Worm (Caenorhabditis elegans) whole organism, L3 larva: Measurements from ENCODE around the gene T06E8.2.

ENCODE experiments used
- R02D3.7 ChIP-seq: fragments of 150-350 bp; optimal IDR thresholded peaks from 2 replicates; lab custom pipeline; 2014; ENCODE audit warnings: missing biosample characterization, missing genetic modification characterization
- ZK546.5 ChIP-seq: sonication (generic microtip); optimal IDR thresholded peaks from 2 replicates; lab custom pipeline; 2017; ENCODE audit warnings: missing biosample characterization, missing genetic modification characterization
- aly-2 ChIP-seq: fragments of 150-350 bp; optimal IDR thresholded peaks from 2 replicates; lab custom pipeline; 2014; ENCODE audit warnings: missing biosample characterization, missing genetic modification characterization
- ama-1 ChIP-seq: fragments of 150-350 bp; optimal IDR thresholded peaks from 2 replicates; lab custom pipeline; 2018
- ceh-16 ChIP-seq: sonication (generic microtip); optimal IDR thresholded peaks from 2 replicates; lab custom pipeline; 2017; ENCODE audit warnings: missing biosample characterization, missing genetic modification characterization
- ceh-28 ChIP-seq: fragments of 150-350 bp; optimal IDR thresholded peaks from 2 replicates; lab custom pipeline; 2014; ENCODE audit warnings: missing biosample characterization, missing genetic modification reagents, missing genetic modification characterization
- ceh-82 ChIP-seq: fragments of 150-350 bp; optimal IDR thresholded peaks from 2 replicates; lab custom pipeline; 2014; ENCODE audit warnings: missing biosample characterization, missing genetic modification characterization
- ceh-9 ChIP-seq: sonication (generic microtip); optimal IDR thresholded peaks from 2 replicates; lab custom pipeline; 2018; ENCODE audit warnings: missing biosample characterization, missing genetic modification characterization
- daf-12 ChIP-seq: fragments of 150-350 bp; optimal IDR thresholded peaks from 2 replicates; lab custom pipeline; 2014; ENCODE audit warnings: missing biosample characterization, missing genetic modification reagents, missing genetic modification characterization
- egl-27 ChIP-seq: sonication (generic microtip); optimal IDR thresholded peaks from 4 replicates; lab custom pipeline; 2017; ENCODE audit warnings: missing biosample characterization, missing genetic modification reagents, missing genetic modification characterization
- egl-5 ChIP-seq: fragments of 150-350 bp; optimal IDR thresholded peaks from 2 replicates; lab custom pipeline; 2017; ENCODE audit warnings: missing biosample characterization, missing genetic modification reagents, missing genetic modification characterization, inconsistent platforms
- elt-1 ChIP-seq: fragments of 150-350 bp; optimal IDR thresholded peaks from 2 replicates; lab custom pipeline; 2014; ENCODE audit warnings: missing biosample characterization, missing genetic modification characterization
- elt-2 ChIP-seq: sonication (generic microtip); optimal IDR thresholded peaks from 2 replicates; lab custom pipeline; 2016; ENCODE audit warnings: missing genetic modification reagents, mild to moderate bottlenecking, missing genetic modification characterization, missing compliant biosample characterization
- elt-3 ChIP-seq, 3 experiments: fragments of 150-350 bp in 1 of 3; sonication (generic microtip) in 2 of 3; optimal IDR thresholded peaks; 2 replicates in 2 of 3; 4 replicates in 1 of 3; lab custom pipeline; 2014 to 2017; ENCODE audit warnings: missing biosample characterization in 3 of 3, missing genetic modification characterization in 3 of 3
- eor-1 ChIP-seq, 2 experiments: fragments of 150-350 bp; optimal IDR thresholded peaks; 2 replicates each; lab custom pipeline; 2014 to 2018; ENCODE audit warnings: missing biosample characterization in 2 of 2, missing genetic modification characterization in 2 of 2
- fkh-10 ChIP-seq: sonication (generic microtip); optimal IDR thresholded peaks from 2 replicates; lab custom pipeline; 2017; ENCODE audit warnings: missing biosample characterization, missing genetic modification reagents, missing genetic modification characterization
- fkh-2 ChIP-seq: fragments of 150-350 bp; optimal IDR thresholded peaks from 2 replicates; lab custom pipeline; 2014; ENCODE audit warnings: missing biosample characterization, missing genetic modification reagents, missing genetic modification characterization
- fos-1 ChIP-seq: fragments of 150-350 bp; optimal IDR thresholded peaks from 2 replicates; lab custom pipeline; 2014; ENCODE audit warnings: missing biosample characterization, missing genetic modification characterization
- hmg-11 ChIP-seq: sonication (generic microtip); optimal IDR thresholded peaks from 2 replicates; lab custom pipeline; 2016; ENCODE audit warnings: missing genetic modification characterization, missing compliant biosample characterization
- jun-1 ChIP-seq: fragments of 150-350 bp; optimal IDR thresholded peaks from 2 replicates; lab custom pipeline; 2014; ENCODE audit warnings: missing biosample characterization, missing genetic modification reagents, missing genetic modification characterization
- lin-15B ChIP-seq: fragments of 150-350 bp; optimal IDR thresholded peaks from 2 replicates; lab custom pipeline; 2014; ENCODE audit warnings: missing biosample characterization, missing genetic modification characterization
- lin-39 ChIP-seq: fragments of 150-350 bp; optimal IDR thresholded peaks from 2 replicates; lab custom pipeline; 2018; ENCODE audit warnings: missing biosample characterization, missing genetic modification reagents, missing genetic modification characterization
- lsy-12 ChIP-seq: sonication (generic microtip); optimal IDR thresholded peaks from 2 replicates; lab custom pipeline; 2016; ENCODE audit warnings: mild to moderate bottlenecking, missing genetic modification characterization, missing compliant biosample characterization
- mdl-1 ChIP-seq: fragments of 150-350 bp; optimal IDR thresholded peaks from 2 replicates; lab custom pipeline; 2014; ENCODE audit warnings: missing biosample characterization, missing genetic modification characterization
- mml-1 ChIP-seq: fragments of 150-350 bp; sonication (generic microtip); optimal IDR thresholded peaks from 3 replicates; lab custom pipeline; 2014; ENCODE audit warnings: missing biosample characterization, missing genetic modification characterization
- nfya-1 ChIP-seq: sonication (generic microtip); optimal IDR thresholded peaks from 2 replicates; lab custom pipeline; 2017; ENCODE audit warnings: missing genetic modification characterization, mild to moderate bottlenecking, missing compliant biosample characterization, antibody characterized with exemption, moderate library complexity; ENCODE audit not compliant: insufficient read depth
- nhr-11 ChIP-seq: fragments of 150-350 bp; optimal IDR thresholded peaks from 2 replicates; lab custom pipeline; 2014; ENCODE audit warnings: missing biosample characterization, missing genetic modification characterization
- nhr-12 ChIP-seq: fragments of 150-350 bp; optimal IDR thresholded peaks from 2 replicates; lab custom pipeline; 2014; ENCODE audit warnings: missing biosample characterization, missing genetic modification characterization
- nhr-23 ChIP-seq: fragments of 150-350 bp; optimal IDR thresholded peaks from 2 replicates; lab custom pipeline; 2014; ENCODE audit warnings: missing biosample characterization, missing genetic modification reagents, missing genetic modification characterization
- nhr-237 ChIP-seq: fragments of 150-350 bp; optimal IDR thresholded peaks from 2 replicates; lab custom pipeline; 2014; ENCODE audit warnings: missing biosample characterization, missing genetic modification characterization
- nhr-25 ChIP-seq: sonication (generic microtip); optimal IDR thresholded peaks from 2 replicates; lab custom pipeline; 2017; ENCODE audit warnings: missing biosample characterization, missing genetic modification characterization
- nhr-28 ChIP-seq: fragments of 150-350 bp; optimal IDR thresholded peaks from 2 replicates; lab custom pipeline; 2014; ENCODE audit warnings: missing biosample characterization, missing genetic modification characterization
- nhr-43 ChIP-seq: sonication (generic microtip); optimal IDR thresholded peaks from 2 replicates; lab custom pipeline; 2016; ENCODE audit warnings: mild to moderate bottlenecking, missing genetic modification characterization, missing compliant biosample characterization; ENCODE audit not compliant: poor library complexity, severe bottlenecking
- nhr-67 ChIP-seq: fragments of 150-350 bp; optimal IDR thresholded peaks from 2 replicates; lab custom pipeline; 2014; ENCODE audit warnings: missing biosample characterization, missing genetic modification characterization
- nhr-76 ChIP-seq: fragments of 150-350 bp; sonication (generic microtip); optimal IDR thresholded peaks from 5 replicates; lab custom pipeline; 2014; ENCODE audit warnings: missing biosample characterization, missing genetic modification characterization
- nhr-77 ChIP-seq: fragments of 150-350 bp; optimal IDR thresholded peaks from 2 replicates; lab custom pipeline; 2014; ENCODE audit warnings: missing biosample characterization, missing genetic modification characterization
- pha-4 ChIP-seq: fragments of 150-350 bp; optimal IDR thresholded peaks from 2 replicates; lab custom pipeline; 2014; ENCODE audit warnings: missing biosample characterization, missing genetic modification reagents, missing genetic modification characterization
- pqm-1 ChIP-seq: fragments of 150-350 bp; optimal IDR thresholded peaks from 2 replicates; lab custom pipeline; 2017; ENCODE audit warnings: missing biosample characterization, missing genetic modification characterization, inconsistent platforms
- sea-2 ChIP-seq: fragments of 150-350 bp; sonication (generic microtip); optimal IDR thresholded peaks from 4 replicates; lab custom pipeline; 2014; ENCODE audit warnings: missing biosample characterization, missing genetic modification reagents, missing genetic modification characterization
- skn-1 ChIP-seq: fragments of 150-350 bp; optimal IDR thresholded peaks from 2 replicates; lab custom pipeline; 2014; ENCODE audit warnings: missing biosample characterization, missing genetic modification characterization
- snpc-4 ChIP-seq: fragments of 150-350 bp; optimal IDR thresholded peaks from 2 replicates; lab custom pipeline; 2014; ENCODE audit warnings: missing biosample characterization, missing genetic modification characterization
- tbx-2 ChIP-seq: sonication (generic microtip); optimal IDR thresholded peaks from 2 replicates; lab custom pipeline; 2016; ENCODE audit warnings: mild to moderate bottlenecking, missing genetic modification characterization, missing compliant biosample characterization
- unc-39 ChIP-seq: sonication (generic microtip); optimal IDR thresholded peaks from 4 replicates; lab custom pipeline; 2017; ENCODE audit warnings: missing biosample characterization, missing genetic modification characterization
- unc-62 ChIP-seq: fragments of 150-350 bp; sonication (generic microtip); optimal IDR thresholded peaks from 4 replicates; lab custom pipeline; 2014; ENCODE audit warnings: missing biosample characterization, missing genetic modification reagents, missing genetic modification characterization
- zag-1 ChIP-seq: fragments of 150-350 bp; optimal IDR thresholded peaks from 2 replicates; lab custom pipeline; 2014; ENCODE audit warnings: missing biosample characterization, missing genetic modification characterization
- ztf-11 ChIP-seq: fragments of 150-350 bp; optimal IDR thresholded peaks from 2 replicates; lab custom pipeline; 2014; ENCODE audit warnings: missing biosample characterization, missing genetic modification characterization
- ztf-4 ChIP-seq: fragments of 150-350 bp; optimal IDR thresholded peaks from 2 replicates; lab custom pipeline; 2014; ENCODE audit warnings: missing biosample characterization, missing genetic modification characterization

T06E8.2 gene

ce11 chrV:10004048-10004761 is 32.0 kb downstream of the T06E8.2 start, which contains the start of gene uda-1:
Gene uda-1 (plus strand): TSS chrV:10004755.
- TF ChIP-seq pha-4, result peak; percentile 53

DNA sequence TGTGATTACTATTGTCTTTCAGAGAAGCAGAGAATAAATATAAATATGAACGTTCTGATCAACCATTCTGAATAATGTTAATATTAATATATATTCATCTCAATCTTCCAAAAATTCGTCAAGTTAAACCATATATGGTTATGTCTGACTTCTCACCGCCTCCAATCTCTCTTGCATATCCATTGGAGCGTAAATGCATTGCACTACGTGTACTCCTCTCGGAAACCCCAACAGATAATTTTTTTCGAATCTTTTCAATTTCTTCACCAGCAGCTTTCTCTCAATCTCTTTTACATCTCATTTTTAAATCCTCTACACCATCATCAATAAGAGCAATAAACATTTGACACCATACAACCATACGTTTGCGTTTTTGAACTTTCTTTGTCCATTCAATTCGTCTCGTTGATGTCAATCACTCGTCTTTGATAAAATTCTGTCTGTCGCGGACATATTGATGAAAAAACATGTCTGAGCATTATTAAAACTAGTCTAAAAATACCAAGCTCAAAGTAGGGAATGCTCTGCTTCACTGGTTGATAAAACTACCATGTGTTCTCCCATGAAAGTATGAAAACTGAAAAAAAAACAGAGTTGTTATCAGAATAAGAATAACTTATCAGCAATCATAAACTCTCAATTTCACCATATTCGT is 32.8 kb downstream of the T06E8.2 start:
- TF ChIP-seq daf-12, result no peak
- TF ChIP-seq ZK546.5 (tag; lab: Kevin White, UChicago), result no peak
- TF ChIP-seq egl-5, result no peak
- TF ChIP-seq pha-4, result peak; percentile 76
- TF ChIP-seq fos-1 (tag; lab: Kevin White, UChicago), result no peak
- TF ChIP-seq nhr-76 (tag; lab: Kevin White, UChicago), result no peak
- TF ChIP-seq R02D3.7 (tag; lab: Kevin White, UChicago), result no peak
- peak; percentile 38 for TF ChIP-seq lin-39 (tag; lab: Kevin White, UChicago)
- TF ChIP-seq ceh-9 (tag; lab: Kevin White, UChicago), result no peak
- no peak for TF ChIP-seq elt-1 (tag; lab: Kevin White, UChicago)
- TF ChIP-seq ceh-16 (tag; lab: Kevin White, UChicago), result no peak
- TF ChIP-seq elt-2 (tag; lab: Kevin White, UChicago), result peak; percentile 79
- TF ChIP-seq lin-15B, result peak; percentile 73
- TF ChIP-seq nhr-77, result no peak
- TF ChIP-seq nhr-11, result no peak
- no peak for TF ChIP-seq ztf-11 (tag; lab: Kevin White, UChicago)
- TF ChIP-seq ama-1 (lab: Kevin White, UChicago), result no peak
- TF ChIP-seq egl-27, result no peak
- TF ChIP-seq nhr-23 (tag; lab: Kevin White, UChicago), result peak; percentile 44
- TF ChIP-seq zag-1, result no peak
- no peak for TF ChIP-seq fkh-2 (tag; lab: Kevin White, UChicago)
- peak; percentile 53 for TF ChIP-seq nfya-1 (tag; lab: Kevin White, UChicago)
- no peak for TF ChIP-seq mdl-1 (tag; lab: Kevin White, UChicago)
- TF ChIP-seq snpc-4 (tag; lab: Kevin White, UChicago), result peak; percentile 42
- no peak for TF ChIP-seq sea-2 (GFP tag; lab: Kevin White, UChicago)
- no peak for TF ChIP-seq fkh-10 (GFP tag; lab: Kevin White, UChicago)
- TF ChIP-seq ceh-82 (tag; lab: Kevin White, UChicago), result no peak
- no peak for TF ChIP-seq elt-3 (tag; optimal IDR thresholded peaks at IDR 0.05; lab: Kevin White, UChicago)
- no peak for TF ChIP-seq aly-2 (tag; lab: Kevin White, UChicago)
- no peak for TF ChIP-seq unc-62 (GFP tag; lab: Kevin White, UChicago)
- no peak for TF ChIP-seq tbx-2 (tag; lab: Kevin White, UChicago)
- no peak for TF ChIP-seq ztf-4 (tag; lab: Kevin White, UChicago)
- peak; percentile 57 for TF ChIP-seq hmg-11 (tag; lab: Kevin White, UChicago)
- TF ChIP-seq jun-1, result peak; percentile 8
- TF ChIP-seq nhr-67 (tag; lab: Kevin White, UChicago), result no peak
- TF ChIP-seq mml-1 (tag; lab: Kevin White, UChicago), result no peak
- no peak for TF ChIP-seq ceh-28 (tag; lab: Kevin White, UChicago)
- no peak for TF ChIP-seq eor-1 (tag; optimal IDR thresholded peaks at IDR 0.05; lab: Kevin White, UChicago)
- TF ChIP-seq nhr-25, result peak; percentile 41
- TF ChIP-seq nhr-12, result no peak
- TF ChIP-seq nhr-43 (tag; lab: Kevin White, UChicago), result peak; percentile 52
- TF ChIP-seq unc-39 (tag; lab: Kevin White, UChicago), result no peak
- TF ChIP-seq nhr-28 (tag; lab: Kevin White, UChicago), result no peak
- TF ChIP-seq lsy-12 (tag; lab: Kevin White, UChicago), result no peak
- TF ChIP-seq skn-1 (tag; lab: Kevin White, UChicago), result peak; percentile 31
- peak; percentile 50 for TF ChIP-seq pqm-1 (tag; lab: Kevin White, UChicago)
- TF ChIP-seq nhr-237 (tag; lab: Kevin White, UChicago), result no peak
